Worm (Caenorhabditis elegans): ENCODE results near the gene srh-296.

Gene srh-296

ce11 chrV:17810053-17810452, at the start of gene srh-296:
srh-296 (plus strand) TSS chrV:17810353.
- TF ChIP-seq unc-130 (tag; optimal IDR thresholded peaks at IDR 0.05) (no peak), egl-27 (tag; optimal IDR thresholded peaks at IDR 0.05) (no peak), lin-39 (tag; optimal IDR thresholded peaks at IDR 0.05) (no peak), ztf-4 (tag; optimal IDR thresholded peaks at IDR 0.05) (no peak), fkh-10 (GFP tag; optimal IDR thresholded peaks at IDR 0.05) (no peak), pax-3 (tag; optimal IDR thresholded peaks at IDR 0.05) (no peak)

ce11 chrV:17765077-17765476, 45.1 kb upstream of the srh-296 start, which contains the start of the genes C47A10.16 and srh-283:
C47A10.16 (minus strand) TSS chrV:17765177.
srh-283 (plus strand) TSS chrV:17765348.
- no peak for TF ChIP-seq snpc-4 (tag; optimal IDR thresholded peaks at IDR 0.05)
- TF ChIP-seq efl-1 (optimal IDR thresholded peaks at IDR 0.05): no peak
- TF ChIP-seq efl-1 (GFP tag; optimal IDR thresholded peaks at IDR 0.05 in 1 of 2): no peak
- no peak for TF ChIP-seq nhr-237 (tag; optimal IDR thresholded peaks at IDR 0.05)
- TF ChIP-seq jun-1 (tag; optimal IDR thresholded peaks at IDR 0.05): no peak
- no peak for TF ChIP-seq unc-130 (tag; optimal IDR thresholded peaks at IDR 0.05)
- no peak for TF ChIP-seq swsn-7 (tag; optimal IDR thresholded peaks at IDR 0.05)
- TF ChIP-seq tlp-1 (tag; optimal IDR thresholded peaks at IDR 0.05): no peak
- TF ChIP-seq hpl-2 (GFP tag; optimal IDR thresholded peaks at IDR 0.05): no peak
- TF ChIP-seq blmp-1 (tag; optimal IDR thresholded peaks at IDR 0.05): no peak
- no peak for TF ChIP-seq nhr-47 (tag; optimal IDR thresholded peaks at IDR 0.05)
- no peak for TF ChIP-seq irx-1 (tag; optimal IDR thresholded peaks at IDR 0.05)
- no peak for TF ChIP-seq ceh-90 (tag; optimal IDR thresholded peaks at IDR 0.05)
- no peak for TF ChIP-seq C34B4.2 (tag; optimal IDR thresholded peaks at IDR 0.05)
- TF ChIP-seq aha-1 (tag; optimal IDR thresholded peaks at IDR 0.05): no peak

- TF ChIP-seq ztf-4 (tag; optimal IDR thresholded peaks at IDR 0.05) (no peak), egl-13 (tag; optimal IDR thresholded peaks at IDR 0.05) (no peak), unc-130 (tag; optimal IDR thresholded peaks at IDR 0.05) (no peak), aha-1 (tag; optimal IDR thresholded peaks at IDR 0.05) (no peak), lir-3 (tag; optimal IDR thresholded peaks at IDR 0.05; ENCODE audit: poor library complexity) (no peak), nhr-47 (tag; optimal IDR thresholded peaks at IDR 0.05) (no peak), pqm-1 (tag; optimal IDR thresholded peaks at IDR 0.05) (no peak), Y116A8C.19 (tag; optimal IDR thresholded peaks at IDR 0.05; ENCODE audit: borderline replicate concordance) (no peak), pax-3 (tag; optimal IDR thresholded peaks at IDR 0.05) (no peak), dpl-1 (GFP tag; optimal IDR thresholded peaks at IDR 0.05) (no peak), sox-4 (tag; optimal IDR thresholded peaks at IDR 0.05) (no peak), ces-1 (GFP tag; optimal IDR thresholded peaks at IDR 0.05) (no peak), nhr-90 (tag; optimal IDR thresholded peaks at IDR 0.05; ENCODE audit: poor library complexity) (no peak), fkh-10 (GFP tag; optimal IDR thresholded peaks at IDR 0.05) (no peak)
Measured at ce11 chrV:17767249-17767648, 42.9 kb upstream of the srh-296 start, which contains the start of gene srh-284. srh-284 (plus strand) TSS chrV:17767549.

- TF ChIP-seq zag-1 (tag; optimal IDR thresholded peaks at IDR 0.05) (no peak), mab-9 (GFP tag; IDR thresholded peaks at IDR 0.05) (no peak), ztf-4 (tag; optimal IDR thresholded peaks at IDR 0.05) (no peak), nhr-90 (tag; optimal IDR thresholded peaks at IDR 0.05; ENCODE audit: poor library complexity) (no peak), ceh-63 (GFP tag; optimal IDR thresholded peaks at IDR 0.05) (no peak)
Measured at ce11 chrV:17767768-17768167, 42.4 kb upstream of the srh-296 start.

- TF ChIP-seq snu-23 (GFP tag; optimal IDR thresholded peaks at IDR 0.05): no peak
- no peak for TF ChIP-seq jun-1 (tag; optimal IDR thresholded peaks at IDR 0.05)
- no peak for TF ChIP-seq elt-2 (tag; optimal IDR thresholded peaks at IDR 0.05)
- TF ChIP-seq ceh-8 (GFP tag; optimal IDR thresholded peaks at IDR 0.05): no peak
- TF ChIP-seq C34B4.2 (tag; optimal IDR thresholded peaks at IDR 0.05): no peak
- no peak for TF ChIP-seq unc-62 (GFP tag; optimal IDR thresholded peaks at IDR 0.05)
- no peak for TF ChIP-seq lin-39 (tag; optimal IDR thresholded peaks at IDR 0.05)
Measured at ce11 chrV:17773108-17773507, 37.0 kb upstream of the srh-296 start, which contains the start of gene sre-21. sre-21 (minus strand) TSS chrV:17773208.
